Worm (Caenorhabditis elegans) whole organism, late embryonic: ENCODE measurements around the gene F29G9.1.

Source experiments
- C08G9.2 ChIP-seq: sonication (generic microtip); optimal IDR thresholded peaks from 2 replicates; lab custom pipeline; 2016; ENCODE audit warnings: mild to moderate bottlenecking, missing genetic modification characterization, moderate library complexity, missing compliant biosample characterization
- F13H6.1 ChIP-seq: sonication (generic microtip); optimal IDR thresholded peaks from 2 replicates; lab custom pipeline; 2016; ENCODE audit warnings: missing genetic modification characterization, missing compliant biosample characterization
- K09A11.1 ChIP-seq: sonication (generic microtip); optimal IDR thresholded peaks from 2 replicates; lab custom pipeline; 2017; ENCODE audit warnings: antibody characterized with exemption, mild to moderate bottlenecking, missing genetic modification characterization, missing compliant biosample characterization; ENCODE audit not compliant: insufficient read depth
- ceh-14 ChIP-seq: sonication (generic microtip); optimal IDR thresholded peaks from 2 replicates; lab custom pipeline; 2016; ENCODE audit warnings: missing genotype, missing genetic modification characterization, missing compliant biosample characterization
- ceh-18 ChIP-seq: sonication (generic microtip); optimal IDR thresholded peaks from 2 replicates; lab custom pipeline; 2016; ENCODE audit warnings: missing genetic modification characterization, missing compliant biosample characterization
- ceh-19 ChIP-seq: fragments of 200-800 bp; sonication (Bioruptor generic); optimal IDR thresholded peaks from 2 replicates; lab custom pipeline; 2018; ENCODE audit warnings: mild to moderate bottlenecking, missing genetic modification characterization, missing compliant biosample characterization
- ceh-2 ChIP-seq: sonication (generic microtip); optimal IDR thresholded peaks from 2 replicates; lab custom pipeline; 2016; ENCODE audit warnings: missing genotype, missing genetic modification characterization, missing compliant biosample characterization
- ceh-24 ChIP-seq: sonication (generic microtip); optimal IDR thresholded peaks from 2 replicates; lab custom pipeline; 2016; ENCODE audit warnings: mild to moderate bottlenecking, missing genetic modification characterization, missing compliant biosample characterization
- ceh-30 ChIP-seq: fragments of 150-350 bp; optimal IDR thresholded peaks from 2 replicates; lab custom pipeline; 2014; ENCODE audit warnings: missing biosample characterization, missing genetic modification characterization
- ceh-31 ChIP-seq: sonication (generic microtip); optimal IDR thresholded peaks from 2 replicates; lab custom pipeline; 2016; ENCODE audit warnings: missing genetic modification characterization, missing compliant biosample characterization
- ceh-34 ChIP-seq: sonication (generic microtip); optimal IDR thresholded peaks from 2 replicates; lab custom pipeline; 2016; ENCODE audit warnings: mild to moderate bottlenecking, missing genetic modification characterization, missing compliant biosample characterization
- ceh-45 ChIP-seq: fragments of 200-800 bp; sonication (Bioruptor generic); IDR thresholded peaks from 2 replicates; pipeline ENCODE4 v1.3.6; 2022; ENCODE audit warnings: missing genetic modification reagents, missing genetic modification characterization, missing compliant biosample characterization
- ceh-48 ChIP-seq: sonication (generic microtip); optimal IDR thresholded peaks from 2 replicates; lab custom pipeline; 2016; ENCODE audit warnings: missing genetic modification characterization, inconsistent platforms, missing compliant biosample characterization
- ceh-6 ChIP-seq: fragments of 200-800 bp; sonication (Bioruptor generic); optimal IDR thresholded peaks from 2 replicates; lab custom pipeline; 2018; ENCODE audit warnings: mild to moderate bottlenecking, missing genetic modification characterization, missing compliant biosample characterization
- che-1 ChIP-seq: sonication (generic microtip); optimal IDR thresholded peaks from 2 replicates; lab custom pipeline; 2016; ENCODE audit warnings: mild to moderate bottlenecking, missing genetic modification characterization, missing compliant biosample characterization
- dve-1 ChIP-seq: sonication (generic microtip); optimal IDR thresholded peaks from 2 replicates; lab custom pipeline; 2017; ENCODE audit warnings: antibody characterized with exemption, mild to moderate bottlenecking, missing genetic modification characterization, missing compliant biosample characterization
- elt-2 ChIP-seq: sonication (generic microtip); optimal IDR thresholded peaks from 2 replicates; lab custom pipeline; 2016; ENCODE audit warnings: missing genetic modification reagents, missing genetic modification characterization, missing compliant biosample characterization
- ets-4 ChIP-seq: sonication (generic microtip); optimal IDR thresholded peaks from 2 replicates; lab custom pipeline; 2016; ENCODE audit warnings: missing genetic modification characterization, missing compliant biosample characterization
- eyg-1 ChIP-seq: sonication (generic microtip); optimal IDR thresholded peaks from 2 replicates; lab custom pipeline; 2016; ENCODE audit warnings: missing genotype, missing genetic modification characterization, missing compliant biosample characterization
- fax-1 ChIP-seq: sonication (generic microtip); optimal IDR thresholded peaks from 2 replicates; lab custom pipeline; 2016; ENCODE audit warnings: missing genotype, missing genetic modification characterization, missing compliant biosample characterization
- fkh-10 ChIP-seq: fragments of 150-350 bp; optimal IDR thresholded peaks from 2 replicates; lab custom pipeline; 2014; ENCODE audit warnings: missing biosample characterization, missing genetic modification reagents, missing genetic modification characterization
- hlh-30 ChIP-seq: sonication (generic microtip); optimal IDR thresholded peaks from 2 replicates; lab custom pipeline; 2017; ENCODE audit warnings: antibody characterized with exemption, missing genetic modification characterization, missing compliant biosample characterization; ENCODE audit not compliant: insufficient read depth
- hlh-6 ChIP-seq: sonication (generic microtip); optimal IDR thresholded peaks from 2 replicates; lab custom pipeline; 2016; ENCODE audit warnings: missing genotype, missing genetic modification characterization, missing compliant biosample characterization
- lim-6 ChIP-seq: sonication (generic microtip); optimal IDR thresholded peaks from 2 replicates; lab custom pipeline; 2016; ENCODE audit warnings: missing genetic modification characterization, missing compliant biosample characterization
- lin-11 ChIP-seq: fragments of 200-800 bp; sonication (Bioruptor generic); optimal IDR thresholded peaks from 2 replicates; lab custom pipeline; 2018; ENCODE audit warnings: mild to moderate bottlenecking, missing genetic modification characterization, missing compliant biosample characterization
- madf-2 ChIP-seq: sonication (generic microtip); optimal IDR thresholded peaks from 2 replicates; lab custom pipeline; 2017; ENCODE audit warnings: missing genetic modification characterization, missing compliant biosample characterization
- mec-3 ChIP-seq: sonication (generic microtip); optimal IDR thresholded peaks from 2 replicates; lab custom pipeline; 2016; ENCODE audit warnings: borderline replicate concordance, missing genetic modification characterization, missing compliant biosample characterization
- nfya-1 ChIP-seq: sonication (generic microtip); optimal IDR thresholded peaks from 2 replicates; lab custom pipeline; 2017; ENCODE audit warnings: missing genetic modification characterization, mild to moderate bottlenecking, missing compliant biosample characterization, antibody characterized with exemption, moderate library complexity
- nhr-11 ChIP-seq: fragments of 150-350 bp; optimal IDR thresholded peaks from 2 replicates; lab custom pipeline; 2014; ENCODE audit warnings: missing biosample characterization, missing genetic modification characterization
- pag-3 ChIP-seq: sonication (generic microtip); optimal IDR thresholded peaks from 2 replicates; lab custom pipeline; 2016; ENCODE audit warnings: missing compliant biosample characterization, missing genetic modification characterization, borderline replicate concordance
- pax-1 ChIP-seq: fragments of 150-350 bp; optimal IDR thresholded peaks from 2 replicates; lab custom pipeline; 2014; ENCODE audit warnings: missing biosample characterization, missing genetic modification characterization
- pqm-1 ChIP-seq: sonication (generic microtip); optimal IDR thresholded peaks from 2 replicates; lab custom pipeline; 2016; ENCODE audit warnings: missing genetic modification characterization, missing compliant biosample characterization
- ref-2 ChIP-seq: sonication (generic microtip); optimal IDR thresholded peaks from 2 replicates; lab custom pipeline; 2016; ENCODE audit warnings: missing genetic modification characterization, missing compliant biosample characterization
- rnt-1 ChIP-seq: sonication (generic microtip); optimal IDR thresholded peaks from 2 replicates; lab custom pipeline; 2016; ENCODE audit warnings: missing genetic modification characterization, missing compliant biosample characterization
- sdc-2 ChIP-seq: sonication (generic microtip); optimal IDR thresholded peaks from 2 replicates; lab custom pipeline; 2016; ENCODE audit warnings: missing genotype, missing genetic modification characterization, missing compliant biosample characterization
- tbx-2 ChIP-seq: sonication (generic microtip); optimal IDR thresholded peaks from 2 replicates; lab custom pipeline; 2016; ENCODE audit warnings: missing genetic modification characterization, missing compliant biosample characterization
- tbx-7 ChIP-seq: sonication (generic microtip); optimal IDR thresholded peaks from 2 replicates; lab custom pipeline; 2016; ENCODE audit warnings: missing genotype, missing genetic modification characterization, missing compliant biosample characterization
- unc-42 ChIP-seq: sonication (generic microtip); optimal IDR thresholded peaks from 2 replicates; lab custom pipeline; 2016; ENCODE audit warnings: missing genotype, missing genetic modification characterization, missing compliant biosample characterization
- unc-55 ChIP-seq: sonication (generic microtip); optimal IDR thresholded peaks from 2 replicates; lab custom pipeline; 2017; ENCODE audit warnings: missing biosample characterization, missing genetic modification reagents, missing genetic modification characterization
- zip-5 ChIP-seq: sonication (generic microtip); optimal IDR thresholded peaks from 2 replicates; lab custom pipeline; 2016; ENCODE audit warnings: missing genetic modification characterization, missing compliant biosample characterization
- ztf-16 ChIP-seq: sonication (generic microtip); optimal IDR thresholded peaks from 2 replicates; lab custom pipeline; 2017; ENCODE audit warnings: missing genetic modification characterization, missing compliant biosample characterization

The F29G9.1 gene

DNA sequence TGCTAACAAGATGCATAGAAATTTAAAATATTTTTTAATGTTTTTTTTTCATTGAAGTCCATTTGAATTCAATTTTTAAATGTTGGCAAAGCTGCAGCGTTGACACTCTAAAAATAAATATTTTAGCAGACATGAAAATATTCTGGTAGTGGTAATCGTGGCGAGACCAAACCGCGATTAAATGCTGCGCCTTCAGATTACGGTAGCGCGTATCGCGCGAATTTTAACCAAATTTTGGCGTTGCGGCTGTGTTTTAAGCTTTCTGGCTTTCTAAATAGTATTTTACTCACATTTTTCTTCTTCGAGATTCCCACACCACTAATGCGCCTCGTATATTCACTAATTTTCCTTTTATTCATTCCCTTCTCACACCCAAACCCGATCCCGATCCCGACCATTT is 42.8 kb upstream of the F29G9.1 start, which contains the start of gene cpg-4:
cpg-4 (plus strand) TSS at position 303 of the 400 bp plus-strand sequence.
- no peak for TF ChIP-seq ceh-45 (GFP tag; lab: Robert Waterston, UW)
- TF ChIP-seq lim-6 = no peak
- no peak for TF ChIP-seq C08G9.2 (tag; lab: Kevin White, UChicago)
- no peak for TF ChIP-seq rnt-1 (tag; lab: Kevin White, UChicago)
- no peak for TF ChIP-seq fax-1 (tag; lab: Kevin White, UChicago)
- TF ChIP-seq che-1 (tag; lab: Kevin White, UChicago) = no peak
- TF ChIP-seq lin-11 (tag; lab: Kevin White, UChicago) = no peak
- TF ChIP-seq mec-3 (tag; lab: Kevin White, UChicago) = no peak
- TF ChIP-seq dve-1 (tag; lab: Kevin White, UChicago) = no peak
- no peak for TF ChIP-seq pqm-1 (tag; lab: Kevin White, UChicago)
- no peak for TF ChIP-seq ets-4 (tag; lab: Kevin White, UChicago)
- no peak for TF ChIP-seq sdc-2 (tag; lab: Kevin White, UChicago)
- TF ChIP-seq fkh-10 (GFP tag; lab: Kevin White, UChicago) = no peak
- TF ChIP-seq ceh-24 = no peak
- no peak for TF ChIP-seq ceh-31 (tag; lab: Kevin White, UChicago)

DNA sequence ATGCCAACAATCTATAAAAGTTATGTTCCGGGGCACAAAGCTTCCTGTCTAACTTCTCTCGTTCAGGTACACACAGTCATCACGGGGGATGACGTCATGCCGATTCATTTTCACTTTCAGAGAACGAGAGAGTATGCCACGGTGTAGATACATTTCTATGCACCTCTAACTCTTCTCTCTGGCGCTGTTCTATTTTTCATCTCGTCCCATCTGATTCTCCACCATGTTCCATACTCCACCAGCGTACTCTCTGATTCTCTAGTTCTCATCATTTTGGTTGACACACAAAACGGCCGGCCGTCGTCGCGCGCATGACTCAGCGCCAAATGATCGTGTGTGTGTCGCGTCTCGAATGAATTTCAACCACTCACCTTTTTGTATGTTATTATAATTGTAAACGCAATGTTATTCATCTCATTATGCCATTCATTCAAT is 38.5 kb upstream of the F29G9.1 start:
- TF ChIP-seq tbx-2 (tag; lab: Kevin White, UChicago) (peak; percentile 70), F13H6.1 (tag; lab: Kevin White, UChicago) (peak; percentile 73), pqm-1 (tag; lab: Kevin White, UChicago) (peak; percentile 50), ceh-34 (tag; lab: Kevin White, UChicago) (peak; percentile 40), elt-2 (tag; lab: Kevin White, UChicago) (peak; percentile 41), rnt-1 (tag; lab: Kevin White, UChicago) (peak; percentile 39), pax-1 (tag; lab: Kevin White, UChicago) (peak; percentile 13), ceh-45 (GFP tag; lab: Robert Waterston, UW) (no peak), dve-1 (tag; lab: Kevin White, UChicago) (peak; percentile 69), ceh-31 (tag; lab: Kevin White, UChicago) (peak; percentile 83), unc-42 (tag; lab: Kevin White, UChicago) (peak; percentile 40), hlh-30 (tag; lab: Kevin White, UChicago) (peak; percentile 80), eyg-1 (tag; lab: Kevin White, UChicago) (no peak), ets-4 (tag; lab: Kevin White, UChicago) (peak; percentile 55), fax-1 (tag; lab: Kevin White, UChicago) (peak; percentile 22), ref-2 (peak; percentile 25), ztf-16 (peak; percentile 10), ceh-2 (tag; lab: Kevin White, UChicago) (peak; percentile 5), C08G9.2 (tag; lab: Kevin White, UChicago) (peak; percentile 52), ceh-18 (tag; lab: Kevin White, UChicago) (peak; percentile 85), hlh-6 (tag; lab: Kevin White, UChicago) (no peak), ceh-6 (GFP tag; lab: Kevin White, UChicago) (no peak), nhr-11 (tag; lab: Kevin White, UChicago) (no peak), ceh-19 (peak; percentile 65), ceh-48 (tag; lab: Kevin White, UChicago) (no peak), tbx-7 (tag; lab: Kevin White, UChicago) (no peak), unc-55 (GFP tag; lab: Kevin White, UChicago) (peak; percentile 57), nfya-1 (tag; lab: Kevin White, UChicago) (peak; percentile 72)

DNA sequence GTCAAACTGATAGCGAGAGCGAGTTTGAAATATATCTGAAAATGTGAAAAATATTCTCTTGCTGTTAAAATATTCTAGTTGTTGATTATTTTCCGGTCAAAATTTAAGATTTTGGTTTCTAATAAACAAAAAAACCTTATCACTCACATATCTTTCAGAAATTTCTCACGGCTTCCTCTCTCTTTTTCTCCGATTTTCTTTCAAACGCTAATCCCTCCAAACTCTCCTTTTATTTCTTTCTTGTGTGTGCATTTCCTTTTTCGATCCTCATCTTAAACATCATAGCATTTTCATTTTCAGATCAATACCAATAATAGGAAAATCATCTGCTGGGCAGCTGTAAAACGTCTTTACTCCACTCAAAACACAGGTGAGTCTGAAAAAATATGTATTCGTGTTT is 35.6 kb upstream of the F29G9.1 start, which contains the start of gene fos-1:
fos-1 (plus strand) TSS at position 301 of the 400 bp plus-strand sequence.
- TF ChIP-seq ztf-16 = no peak
- no peak for TF ChIP-seq pag-3 (tag; lab: Kevin White, UChicago)
- TF ChIP-seq zip-5 = no peak
- TF ChIP-seq madf-2 (tag; lab: Kevin White, UChicago) = no peak
- TF ChIP-seq che-1 (tag; lab: Kevin White, UChicago) = no peak
- no peak for TF ChIP-seq mec-3 (tag; lab: Kevin White, UChicago)
- TF ChIP-seq ref-2 = no peak
- no peak for TF ChIP-seq unc-55 (GFP tag; lab: Kevin White, UChicago)
- no peak for TF ChIP-seq fkh-10 (GFP tag; lab: Kevin White, UChicago)
- no peak for TF ChIP-seq nhr-11 (tag; lab: Kevin White, UChicago)
- no peak for TF ChIP-seq dve-1 (tag; lab: Kevin White, UChicago)
- no peak for TF ChIP-seq ceh-14
- no peak for TF ChIP-seq K09A11.1 (tag; lab: Kevin White, UChicago)
- no peak for TF ChIP-seq ceh-30 (tag; lab: Kevin White, UChicago)
- TF ChIP-seq tbx-2 (tag; lab: Kevin White, UChicago) = no peak
